Worm (Caenorhabditis elegans): ENCODE measurements around the gene srw-55.

DNA sequence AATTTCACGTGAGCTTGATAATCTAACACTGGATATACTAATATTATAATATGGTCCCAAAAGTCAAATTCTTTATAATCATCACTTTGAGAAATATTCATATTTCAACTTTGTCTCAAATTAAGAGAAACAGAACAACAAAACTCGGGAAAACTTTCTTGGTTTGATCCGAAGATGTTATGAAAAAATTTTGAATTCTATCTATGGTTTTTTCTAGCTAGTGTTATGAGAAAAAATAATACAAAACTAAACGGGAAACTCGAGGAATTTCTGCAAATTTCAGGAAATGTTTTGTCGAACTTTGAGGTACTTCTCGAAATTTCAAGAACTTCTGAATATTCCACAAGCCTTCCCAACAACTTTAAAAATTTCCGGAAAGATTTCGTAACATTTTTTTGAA lies 10.7 kb upstream of the srw-55 start, which contains the start of gene srw-59:
- TF ChIP-seq pes-1 (GFP tag; IDR thresholded peaks at IDR 0.05), result no peak
- TF ChIP-seq hnd-1 (tag; optimal IDR thresholded peaks at IDR 0.05), result no peak
- no peak for TF ChIP-seq ama-1 (optimal IDR thresholded peaks at IDR 0.05)
- TF ChIP-seq tbx-11 (GFP tag; IDR thresholded peaks at IDR 0.05), result no peak

Measured in whole organism, early embryonic.